Worm (Caenorhabditis elegans): Measurements from ENCODE around the gene sams-3.

DNA sequence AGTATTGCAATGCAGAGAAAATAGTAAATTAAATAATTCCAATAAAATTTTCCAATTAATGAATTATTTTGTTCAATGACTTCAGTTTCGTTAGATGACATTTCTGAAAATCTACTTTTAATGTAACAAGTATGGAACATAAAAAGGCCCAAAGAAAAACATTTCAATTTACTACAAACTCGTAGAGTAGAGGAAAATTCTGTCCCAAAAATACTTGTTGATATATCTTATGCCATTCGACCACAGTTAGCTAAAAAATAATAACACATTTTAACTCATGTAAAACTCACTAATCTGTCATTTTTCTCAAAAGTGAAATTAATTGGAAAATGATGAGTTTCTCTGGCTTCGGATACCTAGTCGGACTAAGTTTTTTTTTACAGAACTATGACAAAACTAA, 28.8 kb downstream of the sams-3 start, which contains the start of gene srv-21:
- TF ChIP-seq F55B11.4 (tag; optimal IDR thresholded peaks at IDR 0.05; ENCODE audit: borderline replicate concordance, insufficient read depth) = no peak
- TF ChIP-seq lsy-27 (tag; optimal IDR thresholded peaks at IDR 0.05; ENCODE audit: borderline replicate concordance, insufficient read depth) = no peak
- no peak for TF ChIP-seq zfh-2 (GFP tag; conservative IDR thresholded peaks at IDR 0.05)
- no peak for TF ChIP-seq madf-10 (tag; optimal IDR thresholded peaks at IDR 0.05)
- TF ChIP-seq egl-18 (GFP tag; IDR thresholded peaks at IDR 0.05) = no peak

All from whole organism, young adult.